Worm (Caenorhabditis elegans) whole organism, L4 larva: ENCODE results near the gene T13F2.4.

Experiments used
- F37D6.2 ChIP-seq: sonication (generic microtip); optimal IDR thresholded peaks from 2 replicates; lab custom pipeline; 2016; ENCODE audit warnings: mild to moderate bottlenecking, missing genetic modification characterization, missing compliant biosample characterization
- ZK546.5 ChIP-seq, 2 experiments: sonication (generic microtip); optimal IDR thresholded peaks; 2 replicates each; lab custom pipeline; 2017; ENCODE audit warnings: missing biosample characterization in 2 of 2, missing genetic modification characterization in 2 of 2
- aha-1 ChIP-seq: fragments of 150-350 bp; peaks from one replicate; lab custom pipeline; 2014; ENCODE audit warnings: missing biosample characterization, missing genetic modification characterization
- aly-2 ChIP-seq: sonication (generic microtip); optimal IDR thresholded peaks from 2 replicates; lab custom pipeline; 2018; ENCODE audit warnings: missing biosample characterization, missing genetic modification characterization
- ama-1 ChIP-seq: fragments of 150-350 bp; optimal IDR thresholded peaks from 2 replicates; lab custom pipeline; 2014; ENCODE audit warnings: inconsistent platforms, mixed read lengths
- ceh-32 ChIP-seq: sonication (generic microtip); optimal IDR thresholded peaks from 2 replicates; lab custom pipeline; 2016; ENCODE audit warnings: mild to moderate bottlenecking, missing genetic modification characterization, missing compliant biosample characterization; ENCODE audit not compliant: poor library complexity
- ceh-62 ChIP-seq: sonication (generic microtip); optimal IDR thresholded peaks from 2 replicates; lab custom pipeline; 2017; ENCODE audit warnings: missing biosample characterization, missing genetic modification characterization
- ctbp-1 ChIP-seq: fragments of 200-800 bp; sonication (Bioruptor generic); IDR thresholded peaks from 2 replicates; pipeline ENCODE4 v1.3.6; 2022; ENCODE audit warnings: missing genetic modification reagents, missing genetic modification characterization, missing compliant biosample characterization
- daf-12 ChIP-seq: fragments of 150-350 bp; optimal IDR thresholded peaks from 2 replicates; lab custom pipeline; 2014; ENCODE audit warnings: missing biosample characterization, missing genetic modification reagents, missing genetic modification characterization
- daf-16 ChIP-seq, 3 experiments: sonication (generic microtip); optimal IDR thresholded peaks; 2 replicates each; lab custom pipeline; 2016 to 2017; ENCODE audit warnings: missing genetic modification characterization in 3 of 3, missing genetic modification reagents in 3 of 3, mild to moderate bottlenecking in 2 of 3, missing compliant biosample characterization in 2 of 3, missing biosample characterization in 1 of 3, moderate library complexity in 1 of 3
- dmd-6 ChIP-seq: fragments of 200-800 bp; sonication (Bioruptor generic); IDR thresholded peaks from 2 replicates; pipeline ENCODE4 v1.3.6; 2022; ENCODE audit warnings: missing genetic modification reagents, missing genetic modification characterization, missing compliant biosample characterization
- dmd-8 ChIP-seq: fragments of 200-800 bp; sonication (Bioruptor generic); IDR thresholded peaks from 2 replicates; pipeline ENCODE4 v1.3.6; 2022; ENCODE audit warnings: missing genetic modification characterization, missing compliant biosample characterization
- duxl-1 ChIP-seq: sonication (generic microtip); optimal IDR thresholded peaks from 2 replicates; lab custom pipeline; 2016; ENCODE audit warnings: mild to moderate bottlenecking, missing genetic modification characterization, moderate library complexity, missing compliant biosample characterization; ENCODE audit not compliant: poor library complexity
- dve-1 ChIP-seq: sonication (generic microtip); optimal IDR thresholded peaks from 2 replicates; lab custom pipeline; 2017; ENCODE audit warnings: antibody characterized with exemption, mild to moderate bottlenecking, missing genetic modification characterization, missing compliant biosample characterization; ENCODE audit not compliant: insufficient read depth
- hlh-11 ChIP-seq: fragments of 200-800 bp; sonication (Bioruptor generic); optimal IDR thresholded peaks from 2 replicates; lab custom pipeline; 2018; ENCODE audit warnings: mild to moderate bottlenecking, missing genetic modification characterization, missing compliant biosample characterization
- hlh-30 ChIP-seq: sonication (generic microtip); optimal IDR thresholded peaks from 2 replicates; lab custom pipeline; 2017; ENCODE audit warnings: antibody characterized with exemption, mild to moderate bottlenecking, missing genetic modification characterization, missing compliant biosample characterization; ENCODE audit not compliant: insufficient read depth
- lim-7 ChIP-seq: fragments of 200-800 bp; sonication (Bioruptor generic); IDR thresholded peaks from 2 replicates; pipeline ENCODE4 v1.3.6; 2022; ENCODE audit warnings: missing genetic modification characterization, missing compliant biosample characterization
- lin-1 ChIP-seq: fragments of 200-800 bp; sonication (Bioruptor generic); IDR thresholded peaks from 2 replicates; pipeline ENCODE4 v1.3.6; 2022; ENCODE audit warnings: missing genetic modification reagents, missing genetic modification characterization, missing compliant biosample characterization
- lir-3 ChIP-seq: sonication (generic microtip); optimal IDR thresholded peaks from 2 replicates; lab custom pipeline; 2016; ENCODE audit warnings: mild to moderate bottlenecking, missing genetic modification characterization, missing compliant biosample characterization
- madf-5 ChIP-seq, 2 experiments: fragments of 200-800 bp; sonication (Bioruptor generic); IDR thresholded peaks; 2 replicates each; pipeline ENCODE4 v1.3.6; 2022; ENCODE audit warnings: missing compliant biosample characterization in 2 of 2, missing genetic modification characterization in 2 of 2
- mdl-1 ChIP-seq, 2 experiments: fragments of 150-350 bp in 1 of 2; sonication (generic microtip) in 1 of 2; optimal IDR thresholded peaks; 2 replicates each; lab custom pipeline; 2014 to 2017; ENCODE audit warnings: missing biosample characterization in 2 of 2, missing genetic modification characterization in 2 of 2
- nhr-102 ChIP-seq: sonication (generic microtip); optimal IDR thresholded peaks from 2 replicates; lab custom pipeline; 2016; ENCODE audit warnings: mild to moderate bottlenecking, missing genetic modification characterization, moderate library complexity, missing compliant biosample characterization
- nhr-11 ChIP-seq: fragments of 150-350 bp; optimal IDR thresholded peaks from 2 replicates; lab custom pipeline; 2014; ENCODE audit warnings: missing biosample characterization, missing genetic modification characterization
- nhr-237 ChIP-seq: sonication (generic microtip); optimal IDR thresholded peaks from 2 replicates; lab custom pipeline; 2017; ENCODE audit warnings: missing biosample characterization, missing genetic modification characterization
- nhr-28 ChIP-seq: fragments of 150-350 bp; optimal IDR thresholded peaks from 2 replicates; lab custom pipeline; 2014; ENCODE audit warnings: missing biosample characterization, missing genetic modification characterization
- nhr-41 ChIP-seq: fragments of 200-800 bp; sonication (Bioruptor generic); IDR thresholded peaks from 2 replicates; pipeline ENCODE4 v1.3.6; 2022; ENCODE audit warnings: missing genetic modification reagents, missing genetic modification characterization, missing compliant biosample characterization
- nhr-6 ChIP-seq: fragments of 150-350 bp; optimal IDR thresholded peaks from 2 replicates; lab custom pipeline; 2014; ENCODE audit warnings: missing biosample characterization, missing genetic modification characterization
- nhr-77 ChIP-seq: fragments of 150-350 bp; optimal IDR thresholded peaks from 2 replicates; lab custom pipeline; 2014; ENCODE audit warnings: missing biosample characterization, missing genetic modification characterization
- php-3 ChIP-seq: fragments of 200-800 bp; sonication (Bioruptor generic); IDR thresholded peaks from 2 replicates; pipeline ENCODE4 v1.3.6; 2022; ENCODE audit warnings: missing genetic modification reagents, missing genetic modification characterization, missing compliant biosample characterization
- pqm-1 ChIP-seq: sonication (generic microtip); optimal IDR thresholded peaks from 2 replicates; lab custom pipeline; 2017; ENCODE audit warnings: missing biosample characterization, missing genetic modification characterization
- rbr-2 ChIP-seq: sonication (generic microtip); optimal IDR thresholded peaks from 2 replicates; lab custom pipeline; 2016; ENCODE audit warnings: missing genotype, missing genetic modification characterization, missing compliant biosample characterization
- spr-3 ChIP-seq: fragments of 200-800 bp; sonication (Bioruptor generic); optimal IDR thresholded peaks from 2 replicates; lab custom pipeline; 2018; ENCODE audit warnings: mild to moderate bottlenecking, missing genetic modification characterization, missing compliant biosample characterization
- tra-1 ChIP-seq: fragments of 200-800 bp; sonication (Bioruptor generic); IDR thresholded peaks from 2 replicates; pipeline ENCODE4 v1.3.6; 2022; ENCODE audit warnings: missing genetic modification reagents, missing genetic modification characterization, missing compliant biosample characterization
- unc-39 ChIP-seq: sonication (generic microtip); optimal IDR thresholded peaks from 2 replicates; lab custom pipeline; 2017; ENCODE audit warnings: missing biosample characterization, missing genetic modification characterization
- zfp-2 ChIP-seq: sonication (generic microtip); optimal IDR thresholded peaks from 2 replicates; lab custom pipeline; 2016; ENCODE audit warnings: mild to moderate bottlenecking, missing genetic modification characterization, missing compliant biosample characterization
- zfp-3 ChIP-seq: fragments of 200-800 bp; sonication (Bioruptor generic); conservative IDR thresholded peaks from 2 replicates; pipeline ENCODE4 v1.3.6; 2022; ENCODE audit warnings: missing genetic modification reagents, missing genetic modification characterization, missing compliant biosample characterization

T13F2.4 gene

ce11 chrIV:9761751-9762150, 27.8 kb upstream of the T13F2.4 start (continued):
- no peak for TF ChIP-seq zfp-3
- no peak for TF ChIP-seq duxl-1 (tag; lab: Kevin White, UChicago)
- TF ChIP-seq unc-39, result no peak
- TF ChIP-seq hlh-11, result peak; percentile 21
- peak; percentile 46 for TF ChIP-seq aha-1 (tag; lab: Kevin White, UChicago)
- TF ChIP-seq hlh-30 (tag; lab: Kevin White, UChicago), result peak; percentile 67
- TF ChIP-seq ceh-62, result no peak
- TF ChIP-seq ZK546.5 (tag; optimal IDR thresholded peaks at IDR 0.05; lab: Kevin White, UChicago), result no peak

DNA sequence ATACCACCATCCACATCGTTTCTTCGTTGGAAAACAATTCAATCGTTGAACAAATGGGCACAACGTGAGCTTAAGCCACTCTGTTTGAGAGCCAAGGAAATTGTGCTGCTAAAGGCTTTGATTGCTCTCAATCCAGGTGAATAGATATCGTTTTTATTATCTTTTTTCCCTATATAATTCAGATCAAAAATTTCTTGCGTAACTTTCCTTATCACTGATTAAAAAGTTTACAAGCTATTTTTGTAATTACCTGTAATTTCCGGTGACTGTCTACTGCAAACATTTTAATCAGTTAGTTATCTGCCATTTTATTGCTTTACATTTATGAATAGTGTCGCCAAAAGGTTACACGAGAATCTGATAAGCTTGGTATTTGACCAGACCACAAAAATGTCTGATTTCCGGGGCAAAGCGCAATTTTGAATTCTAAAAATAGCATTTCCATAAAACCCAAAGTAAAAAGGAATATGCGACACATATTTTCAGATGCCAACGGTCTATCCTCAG, 26.9 kb upstream of the T13F2.4 start:
- TF ChIP-seq dmd-6 (GFP tag; lab: Robert Waterston, UW) (peak; percentile 38; the same call in 1 of the 2 replicates), madf-5 (GFP tag; IDR thresholded peaks at IDR 0.05; lab: Robert Waterston, UW) (no peak), nhr-77 (tag; lab: Kevin White, UChicago) (no peak), lin-1 (GFP tag; lab: Robert Waterston, UW) (peak; percentile 75; the same call in 1 of the 2 replicates), nhr-28 (tag; lab: Kevin White, UChicago) (peak; percentile 31), aha-1 (tag; lab: Kevin White, UChicago) (peak; percentile 89), unc-39 (no peak), tra-1 (GFP tag; lab: Robert Waterston, UW) (no peak), ZK546.5 (tag; optimal IDR thresholded peaks at IDR 0.05; lab: Kevin White, UChicago) (no peak), F37D6.2 (tag; lab: Kevin White, UChicago) (no peak), hlh-11 (peak; percentile 48), mdl-1 (tag; optimal IDR thresholded peaks at IDR 0.05; lab: Kevin White, UChicago) (peak in 1 of 2 experiments; percentile 31), lir-3 (tag; lab: Kevin White, UChicago) (no peak), ctbp-1 (GFP tag; lab: Robert Waterston, UW) (no peak), rbr-2 (tag; lab: Kevin White, UChicago) (no peak), ama-1 (lab: Kevin White, UChicago) (no peak), aly-2 (tag; lab: Kevin White, UChicago) (no peak), lim-7 (no peak), dve-1 (tag; lab: Kevin White, UChicago) (peak; percentile 59), php-3 (GFP tag; lab: Robert Waterston, UW) (peak; percentile 91), pqm-1 (peak; percentile 40), daf-16 (GFP tag; optimal IDR thresholded peaks at IDR 0.05; lab: Kevin White, UChicago) (no peak), daf-16 (tag; optimal IDR thresholded peaks at IDR 0.05; lab: Kevin White, UChicago) (peak; percentile 39)
- TF ChIP-seq, all 104 proteins: peak for 10

DNA sequence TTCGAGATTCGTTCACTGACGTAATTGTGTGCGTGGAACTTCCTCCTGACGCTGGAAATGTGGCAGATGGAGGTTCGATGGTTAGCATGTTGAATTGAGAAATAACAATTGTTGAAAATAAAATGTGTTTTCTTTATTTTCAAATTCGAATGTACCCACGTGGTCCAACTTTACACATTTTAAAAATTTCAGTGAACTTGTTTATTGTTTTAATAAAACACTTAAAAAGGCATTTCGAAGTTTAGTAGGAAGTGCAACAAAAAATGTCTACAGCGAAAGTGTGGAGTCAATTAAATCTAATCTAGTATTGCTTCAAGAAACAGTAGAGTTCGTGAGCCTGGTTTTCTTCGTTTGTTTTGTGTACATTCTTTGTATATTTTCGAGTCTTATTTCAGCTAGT, 23.3 kb upstream of the T13F2.4 start, which contains the start of gene ssp-36:
ssp-36 (minus strand) TSS at position 101 of the 400 bp plus-strand sequence.
- no peak for TF ChIP-seq dmd-8
- no peak for TF ChIP-seq unc-39
- no peak for TF ChIP-seq daf-12 (tag; lab: Kevin White, UChicago)
- TF ChIP-seq daf-16 (GFP tag; optimal IDR thresholded peaks at IDR 0.05; lab: Kevin White, UChicago), result no peak
- no peak for TF ChIP-seq daf-16 (tag; optimal IDR thresholded peaks at IDR 0.05; lab: Kevin White, UChicago)
- TF ChIP-seq lir-3 (tag; lab: Kevin White, UChicago), result no peak
- no peak for TF ChIP-seq nhr-102
- TF ChIP-seq dve-1 (tag; lab: Kevin White, UChicago), result no peak
- TF ChIP-seq pqm-1, result no peak
- TF ChIP-seq zfp-3, result no peak
- TF ChIP-seq spr-3 (GFP tag; lab: Kevin White, UChicago), result no peak
- no peak for TF ChIP-seq zfp-2 (tag; lab: Kevin White, UChicago)
- TF ChIP-seq hlh-30 (tag; lab: Kevin White, UChicago), result no peak
- no peak for TF ChIP-seq nhr-237 (tag; lab: Kevin White, UChicago)
- TF ChIP-seq nhr-11, result no peak
- no peak for TF ChIP-seq ZK546.5 (tag; optimal IDR thresholded peaks at IDR 0.05; lab: Kevin White, UChicago)
- TF ChIP-seq ceh-32 (tag; lab: Kevin White, UChicago), result no peak
- no peak for TF ChIP-seq nhr-41
- TF ChIP-seq nhr-6, result no peak
